Worm (Caenorhabditis elegans): ENCODE measurements around the gene ceh-22.
A peak's percentile ranks its signal among the peaks of the same experiment; 100 is the strongest.

The ceh-22 gene

DNA sequence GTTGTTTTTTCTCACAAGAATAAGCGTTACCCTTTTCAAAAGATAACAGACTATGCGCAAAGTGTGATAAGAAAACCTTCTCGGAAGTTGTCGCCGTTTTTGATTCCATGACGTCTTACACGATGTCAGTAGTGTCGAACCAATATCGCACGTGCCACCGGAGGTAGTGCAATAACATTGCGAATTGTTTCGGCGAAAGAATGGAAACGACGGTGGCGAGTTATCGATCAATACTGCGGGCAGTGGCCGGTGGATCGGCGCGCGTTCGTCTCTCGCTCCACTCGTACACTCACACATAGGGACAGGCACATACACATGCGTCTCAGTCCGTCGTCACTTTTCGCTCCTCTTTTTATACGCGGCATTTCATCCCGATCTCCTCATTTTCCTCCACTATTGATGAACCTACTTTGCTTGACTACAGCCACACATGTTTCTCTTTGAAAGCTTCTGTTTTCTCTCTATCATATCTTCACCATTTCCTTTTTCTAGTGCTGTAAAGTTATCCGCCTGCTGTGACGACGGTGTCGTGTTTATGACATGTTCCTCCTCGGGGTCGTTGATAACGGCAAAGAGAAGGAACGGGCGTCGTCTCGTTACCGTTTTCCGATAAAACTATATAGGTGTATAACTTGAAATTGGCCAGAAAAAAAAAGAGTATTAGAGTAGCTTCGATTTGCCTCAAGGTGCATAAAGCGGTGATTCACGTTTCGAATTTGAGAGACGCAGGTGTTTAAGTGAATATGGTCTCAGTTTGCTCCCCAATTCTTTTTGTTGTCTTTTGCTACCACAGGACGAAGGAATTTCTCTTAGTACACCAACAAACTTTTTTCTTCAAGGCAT, 9.6 kb downstream of the ceh-22 start (continued):
- TF ChIP-seq skn-1 (tag; optimal IDR thresholded peaks at IDR 0.05): no peak
- TF ChIP-seq sup-37 (GFP tag; optimal IDR thresholded peaks at IDR 0.05): no peak
- TF ChIP-seq lin-13 (GFP tag; optimal IDR thresholded peaks at IDR 0.05): no peak
- TF ChIP-seq ceh-90 (tag; optimal IDR thresholded peaks at IDR 0.05): no peak
- no peak for TF ChIP-seq lin-15B (tag; optimal IDR thresholded peaks at IDR 0.05)
- TF ChIP-seq dpl-1 (GFP tag; optimal IDR thresholded peaks at IDR 0.05): peak in 1 of 3 experiments; percentile 10
- no peak for TF ChIP-seq lin-39 (tag; optimal IDR thresholded peaks at IDR 0.05)
- TF ChIP-seq fkh-8 (tag; optimal IDR thresholded peaks at IDR 0.05): no peak
- TF ChIP-seq fkh-10 (GFP tag; optimal IDR thresholded peaks at IDR 0.05): no peak
- peak; percentile 13; the same call in 1 of the 2 replicates for TF ChIP-seq nhr-19 (GFP tag; conservative IDR thresholded peaks at IDR 0.05)
- TF ChIP-seq C16A3.4 (tag; optimal IDR thresholded peaks at IDR 0.05): no peak
- no peak for TF ChIP-seq lsy-2 (tag; optimal IDR thresholded peaks at IDR 0.05)
- TF ChIP-seq nhr-84 (tag; optimal IDR thresholded peaks at IDR 0.05): no peak
- no peak for TF ChIP-seq egl-13 (tag; optimal IDR thresholded peaks at IDR 0.05)
- TF ChIP-seq grh-1 (GFP tag; IDR thresholded peaks at IDR 0.05): no peak
- TF ChIP-seq efl-3 (GFP tag; optimal IDR thresholded peaks at IDR 0.05): no peak
- no peak for TF ChIP-seq nhr-77 (tag; optimal IDR thresholded peaks at IDR 0.05)
- no peak for TF ChIP-seq pag-3 (tag; optimal IDR thresholded peaks at IDR 0.05; ENCODE audit: borderline replicate concordance, insufficient read depth)
- no peak for TF ChIP-seq xbp-1 (tag; optimal IDR thresholded peaks at IDR 0.05)
- TF ChIP-seq unc-30 (tag; optimal IDR thresholded peaks at IDR 0.05): no peak
- TF ChIP-seq tlp-1 (tag; optimal IDR thresholded peaks at IDR 0.05): no peak
- TF ChIP-seq nhr-85 (tag): no peak
- peak; percentile 54 for TF ChIP-seq nhr-71 (tag; optimal IDR thresholded peaks at IDR 0.05)
- TF ChIP-seq ceh-82 (tag; optimal IDR thresholded peaks at IDR 0.05): peak in 1 of 3 experiments; percentile 4
- no peak for TF ChIP-seq egl-27 (tag; optimal IDR thresholded peaks at IDR 0.05)
- no peak for TF ChIP-seq ama-1 (optimal IDR thresholded peaks at IDR 0.05)
- no peak for TF ChIP-seq snpc-4 (tag; optimal IDR thresholded peaks at IDR 0.05)
- TF ChIP-seq mdl-1 (tag; optimal IDR thresholded peaks at IDR 0.05): peak in 1 of 2 experiments; percentile 94
- TF ChIP-seq hlh-17 (GFP tag; optimal IDR thresholded peaks at IDR 0.05; ENCODE audit: borderline replicate concordance): no peak
- peak in 5 of 6 experiments; percentile 23 to 80 (median 62) for TF ChIP-seq elt-3 (tag; optimal IDR thresholded peaks at IDR 0.05)
- TF ChIP-seq lir-3 (tag; optimal IDR thresholded peaks at IDR 0.05; ENCODE audit: poor library complexity): no peak
- no peak for TF ChIP-seq zip-4 (GFP tag; optimal IDR thresholded peaks at IDR 0.05)
- no peak for TF ChIP-seq ceh-63 (GFP tag; optimal IDR thresholded peaks at IDR 0.05)
- TF ChIP-seq alr-1 (tag; optimal IDR thresholded peaks at IDR 0.05; ENCODE audit: borderline replicate concordance): no peak
- TF ChIP-seq ceh-88 (GFP tag; IDR thresholded peaks at IDR 0.05): no peak
- no peak for TF ChIP-seq aha-1 (tag; optimal IDR thresholded peaks at IDR 0.05)
- peak; percentile 74 for TF ChIP-seq elt-2 (tag; optimal IDR thresholded peaks at IDR 0.05)
- TF ChIP-seq hpl-2 (GFP tag; optimal IDR thresholded peaks at IDR 0.05): no peak

DNA sequence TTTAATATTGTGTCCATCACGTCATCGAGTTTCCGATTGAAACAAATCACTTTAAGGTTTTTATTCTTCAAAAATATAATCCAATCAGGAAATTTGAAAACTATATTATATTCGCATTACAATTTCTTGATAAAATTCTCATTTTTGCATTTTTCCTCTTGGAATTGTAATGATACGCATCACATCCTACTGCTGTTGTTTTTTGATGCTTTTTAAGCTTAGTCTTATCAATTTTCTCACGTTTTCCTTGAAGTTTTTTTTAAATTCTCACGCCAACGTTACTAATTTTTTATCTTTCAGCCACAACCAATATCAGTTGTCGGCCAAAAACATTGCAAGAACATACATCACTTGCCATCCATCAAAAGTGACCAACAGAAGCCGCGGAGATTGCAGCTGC, 10.4 kb downstream of the ceh-22 start, which contains the start of gene gsp-1:
gsp-1 (plus strand) TSS at position 301 of the 400 bp plus-strand sequence.
- peak; percentile 41 for TF ChIP-seq nhr-85 (tag)
- TF ChIP-seq efl-1 (optimal IDR thresholded peaks at IDR 0.05): no peak
- TF ChIP-seq efl-1 (GFP tag; optimal IDR thresholded peaks at IDR 0.05 in 1 of 2): peak in 1 of 2 experiments; percentile 49
- TF ChIP-seq ceh-88 (GFP tag; IDR thresholded peaks at IDR 0.05): no peak
